Worm (Caenorhabditis elegans) whole organism, L2 larva: Measurements from ENCODE around the gene ZK829.3.

ENCODE experiments used
- F13H6.1 ChIP-seq: sonication (generic microtip); optimal IDR thresholded peaks from 2 replicates; lab custom pipeline; 2016; ENCODE audit warnings: missing genetic modification characterization, missing compliant biosample characterization
- R02D3.7 ChIP-seq: fragments of 150-350 bp; optimal IDR thresholded peaks from 2 replicates; lab custom pipeline; 2014; ENCODE audit warnings: missing biosample characterization, missing genetic modification characterization
- ZK546.5 ChIP-seq: sonication (generic microtip); optimal IDR thresholded peaks from 2 replicates; lab custom pipeline; 2017; ENCODE audit warnings: missing biosample characterization, missing genetic modification characterization
- aly-2 ChIP-seq: fragments of 150-350 bp; optimal IDR thresholded peaks from 2 replicates; lab custom pipeline; 2014; ENCODE audit warnings: missing biosample characterization, missing genetic modification characterization
- blmp-1 ChIP-seq: sonication (generic microtip); optimal IDR thresholded peaks from 2 replicates; lab custom pipeline; 2017; ENCODE audit warnings: missing genetic modification characterization, mild to moderate bottlenecking, missing compliant biosample characterization, antibody characterized with exemption, moderate library complexity; ENCODE audit not compliant: insufficient read depth
- ceh-82 ChIP-seq: fragments of 150-350 bp; optimal IDR thresholded peaks from 2 replicates; lab custom pipeline; 2014; ENCODE audit warnings: missing biosample characterization, missing genetic modification characterization
- crh-2 ChIP-seq: sonication (generic microtip); optimal IDR thresholded peaks from 2 replicates; lab custom pipeline; 2017; ENCODE audit warnings: missing biosample characterization, missing genetic modification characterization
- dmd-4 ChIP-seq: sonication (generic microtip); optimal IDR thresholded peaks from 2 replicates; lab custom pipeline; 2017; ENCODE audit warnings: missing biosample characterization, missing genetic modification characterization
- egl-27 ChIP-seq: sonication (generic microtip); optimal IDR thresholded peaks from 3 replicates; lab custom pipeline; 2017; ENCODE audit warnings: missing biosample characterization, missing genetic modification reagents, missing genetic modification characterization
- elt-1 ChIP-seq: fragments of 150-350 bp; optimal IDR thresholded peaks from 2 replicates; lab custom pipeline; 2014; ENCODE audit warnings: missing biosample characterization, missing genetic modification characterization
- fos-1 ChIP-seq: fragments of 150-350 bp; optimal IDR thresholded peaks from 2 replicates; lab custom pipeline; 2014; ENCODE audit warnings: missing biosample characterization, missing genetic modification characterization
- lin-11 ChIP-seq: fragments of 150-350 bp; sonication (generic microtip); optimal IDR thresholded peaks from 2 replicates; lab custom pipeline; 2014; ENCODE audit warnings: missing biosample characterization, missing genetic modification characterization, inconsistent platforms, mixed read lengths
- lin-13 ChIP-seq: fragments of 150-350 bp; optimal IDR thresholded peaks from 2 replicates; lab custom pipeline; 2014; ENCODE audit warnings: missing biosample characterization, missing genetic modification reagents, missing genetic modification characterization
- lin-39 ChIP-seq: fragments of 150-350 bp; optimal IDR thresholded peaks from 2 replicates; lab custom pipeline; 2014; ENCODE audit warnings: missing biosample characterization, missing genetic modification reagents, missing genetic modification characterization
- mbf-1 ChIP-seq: sonication (generic microtip); optimal IDR thresholded peaks from 2 replicates; lab custom pipeline; 2017; ENCODE audit warnings: missing biosample characterization, missing genetic modification characterization
- mdl-1 ChIP-seq, 2 experiments: fragments of 150-350 bp in 1 of 2; sonication (generic microtip) in 1 of 2; optimal IDR thresholded peaks; 2 replicates each; lab custom pipeline; 2017; ENCODE audit warnings: missing biosample characterization in 2 of 2, missing genetic modification characterization in 2 of 2
- nhr-21 ChIP-seq: fragments of 150-350 bp; optimal IDR thresholded peaks from 2 replicates; lab custom pipeline; 2014; ENCODE audit warnings: missing biosample characterization, missing genetic modification characterization
- nhr-23 ChIP-seq: fragments of 150-350 bp; optimal IDR thresholded peaks from 2 replicates; lab custom pipeline; 2014; ENCODE audit warnings: missing biosample characterization, missing genetic modification reagents, missing genetic modification characterization
- nhr-237 ChIP-seq: fragments of 150-350 bp; optimal IDR thresholded peaks from 2 replicates; lab custom pipeline; 2014; ENCODE audit warnings: missing biosample characterization, missing genetic modification characterization
- nhr-6 ChIP-seq: fragments of 150-350 bp; optimal IDR thresholded peaks from 2 replicates; lab custom pipeline; 2014; ENCODE audit warnings: missing biosample characterization, missing genetic modification characterization
- nhr-77 ChIP-seq: fragments of 150-350 bp; optimal IDR thresholded peaks from 2 replicates; lab custom pipeline; 2014; ENCODE audit warnings: missing biosample characterization, missing genetic modification characterization
- sem-4 ChIP-seq: fragments of 150-350 bp; optimal IDR thresholded peaks from 2 replicates; lab custom pipeline; 2014; ENCODE audit warnings: missing biosample characterization, missing genetic modification reagents, missing genetic modification characterization
- skn-1 ChIP-seq: sonication (generic microtip); optimal IDR thresholded peaks from 2 replicates; lab custom pipeline; 2017; ENCODE audit warnings: missing biosample characterization, missing genetic modification characterization
- sma-3 ChIP-seq: sonication (generic microtip); optimal IDR thresholded peaks from 2 replicates; lab custom pipeline; 2016; ENCODE audit warnings: missing genetic modification reagents, missing genetic modification characterization, missing compliant biosample characterization
- snpc-4 ChIP-seq: fragments of 150-350 bp; optimal IDR thresholded peaks from 2 replicates; lab custom pipeline; 2014; ENCODE audit warnings: missing biosample characterization, missing genetic modification characterization
- unc-39 ChIP-seq: fragments of 150-350 bp; optimal IDR thresholded peaks from 2 replicates; lab custom pipeline; 2014; ENCODE audit warnings: missing biosample characterization, missing genetic modification characterization
- unc-55 ChIP-seq: fragments of 150-350 bp; sonication (generic microtip); optimal IDR thresholded peaks from 3 replicates; lab custom pipeline; 2014; ENCODE audit warnings: missing biosample characterization, missing genetic modification reagents, missing genetic modification characterization
- unc-62 ChIP-seq: fragments of 150-350 bp; optimal IDR thresholded peaks from 2 replicates; lab custom pipeline; 2014; ENCODE audit warnings: missing biosample characterization, missing genetic modification reagents, missing genetic modification characterization
- zag-1 ChIP-seq: fragments of 150-350 bp; optimal IDR thresholded peaks from 2 replicates; lab custom pipeline; 2014; ENCODE audit warnings: missing biosample characterization, missing genetic modification characterization
- ztf-11 ChIP-seq: sonication (generic microtip); optimal IDR thresholded peaks from 2 replicates; lab custom pipeline; 2017; ENCODE audit warnings: missing biosample characterization, missing genetic modification characterization
- ztf-4 ChIP-seq: fragments of 150-350 bp; optimal IDR thresholded peaks from 2 replicates; lab custom pipeline; 2014; ENCODE audit warnings: missing biosample characterization, missing genetic modification characterization

ZK829.3 gene

ce11 chrIV:11925346-11926075 is 20.0 kb downstream of the ZK829.3 start, which contains the start of the genes srlf-33 and srlf-32:
srlf-33 (minus strand) TSS chrIV:11925446.
srlf-32 (plus strand) TSS chrIV:11926025.
- TF ChIP-seq ztf-11 (tag; lab: Kevin White, UChicago): no peak
- no peak for TF ChIP-seq lin-13 (GFP tag; lab: Kevin White, UChicago)
- TF ChIP-seq R02D3.7 (tag; lab: Kevin White, UChicago): no peak
- no peak for TF ChIP-seq nhr-6 (tag; lab: Kevin White, UChicago)
- TF ChIP-seq fos-1 (tag; lab: Kevin White, UChicago): no peak
- TF ChIP-seq ZK546.5 (tag; lab: Kevin White, UChicago): no peak
- no peak for TF ChIP-seq lin-39 (tag; lab: Kevin White, UChicago)
- no peak for TF ChIP-seq egl-27 (tag; lab: Kevin White, UChicago)
- TF ChIP-seq nhr-77: no peak
- TF ChIP-seq unc-62 (GFP tag; lab: Kevin White, UChicago): no peak

ce11 chrIV:11924092-11924491 is 21.4 kb downstream of the ZK829.3 start:
- TF ChIP-seq mbf-1 (tag; lab: Kevin White, UChicago) (no peak), unc-39 (tag; lab: Kevin White, UChicago) (no peak), unc-55 (GFP tag; lab: Kevin White, UChicago) (no peak), ZK546.5 (tag; lab: Kevin White, UChicago) (no peak), nhr-21 (tag; lab: Kevin White, UChicago) (no peak), sem-4 (no peak), aly-2 (tag; lab: Kevin White, UChicago) (no peak)

- TF ChIP-seq fos-1 (tag; lab: Kevin White, UChicago) (no peak), elt-1 (tag; lab: Kevin White, UChicago) (no peak)
These were observed 22.4 kb downstream of the ZK829.3 start, which contains the start of gene srlf-31 for ce11 chrIV:11923074-11923473. srlf-31 (minus strand) TSS chrIV:11923174.

- TF ChIP-seq F13H6.1 (no peak), lin-39 (tag; lab: Kevin White, UChicago) (no peak), nhr-21 (tag; lab: Kevin White, UChicago) (no peak), nhr-6 (tag; lab: Kevin White, UChicago) (no peak), ceh-82 (tag; lab: Kevin White, UChicago) (no peak), egl-27 (tag; lab: Kevin White, UChicago) (no peak), R02D3.7 (tag; lab: Kevin White, UChicago) (no peak), lin-11 (tag; lab: Kevin White, UChicago) (no peak), nhr-237 (tag; lab: Kevin White, UChicago) (no peak), mdl-1 (tag; optimal IDR thresholded peaks at IDR 0.05; lab: Kevin White, UChicago) (no peak), skn-1 (tag; lab: Kevin White, UChicago) (no peak), snpc-4 (no peak), sma-3 (no peak), unc-55 (GFP tag; lab: Kevin White, UChicago) (no peak), lin-13 (GFP tag; lab: Kevin White, UChicago) (no peak), ztf-11 (tag; lab: Kevin White, UChicago) (no peak), elt-1 (tag; lab: Kevin White, UChicago) (no peak), nhr-23 (tag; lab: Kevin White, UChicago) (no peak), crh-2 (tag; lab: Kevin White, UChicago) (no peak)
These were observed 23.5 kb downstream of the ZK829.3 start, which contains the start of gene ZK822.1 for ce11 chrIV:11922011-11922410. ZK822.1 (minus strand) TSS chrIV:11922131.

ce11 chrIV:11919067-11919466 is 26.5 kb downstream of the ZK829.3 start:
- TF ChIP-seq zag-1 (tag; lab: Kevin White, UChicago) (no peak), R02D3.7 (tag; lab: Kevin White, UChicago) (no peak), dmd-4 (tag; lab: Kevin White, UChicago) (no peak), ztf-4 (tag; lab: Kevin White, UChicago) (no peak), blmp-1 (tag; lab: Kevin White, UChicago) (no peak), fos-1 (tag; lab: Kevin White, UChicago) (no peak), unc-55 (GFP tag; lab: Kevin White, UChicago) (no peak)
